Fruit fly (Drosophila melanogaster) whole organism, wandering third instar larva: ENCODE results near the gene parvin.

ENCODE experiments used
- Abd-B ChIP-seq: fragments of >200 bp; optimal IDR thresholded peaks from 2 replicates; lab custom pipeline; 2017; ENCODE audit warnings: missing biosample characterization, missing genetic modification characterization
- CG32264 ChIP-seq: fragments of 200-800 bp; sonication (Bioruptor generic); optimal IDR thresholded peaks from 2 replicates; lab custom pipeline; 2016; ENCODE audit warnings: missing biosample characterization, missing genetic modification characterization
- CG9705 ChIP-seq: fragments of 200-800 bp; sonication (Bioruptor generic); optimal IDR thresholded peaks from 2 replicates; lab custom pipeline; 2018; ENCODE audit warnings: missing biosample characterization, mild to moderate bottlenecking, missing genetic modification characterization
- CrebA ChIP-seq: fragments of 200-800 bp; sonication (Bioruptor generic); optimal IDR thresholded peaks from 2 replicates; lab custom pipeline; 2016; ENCODE audit warnings: missing biosample characterization, mild to moderate bottlenecking, missing genetic modification characterization, borderline replicate concordance
- Dfd ChIP-seq: fragments of >200 bp; optimal IDR thresholded peaks from 2 replicates; lab custom pipeline; 2017; ENCODE audit warnings: missing biosample characterization, missing genetic modification characterization
- Dif ChIP-seq: fragments of 200-275, 200-300 bp; sonication (Bioruptor generic); optimal IDR thresholded peaks from 2 replicates; lab custom pipeline; 2018; ENCODE audit warnings: missing biosample characterization, missing genetic modification characterization; ENCODE audit not compliant: partially characterized antibody
- GATAd ChIP-seq: sonication (Bioruptor generic); optimal IDR thresholded peaks from 2 replicates; lab custom pipeline; 2016; ENCODE audit warnings: missing biosample characterization, missing genetic modification characterization
- HLH106 ChIP-seq: fragments of 200-800 bp; optimal IDR thresholded peaks from 3 replicates; lab custom pipeline; 2019; ENCODE audit warnings: missing biosample characterization, mild to moderate bottlenecking, missing genetic modification characterization, moderate library complexity
- Hnf4 ChIP-seq: fragments of 200-800 bp; sonication (Bioruptor generic); optimal IDR thresholded peaks from 2 replicates; lab custom pipeline; 2016; ENCODE audit warnings: missing biosample characterization, mild to moderate bottlenecking, missing genetic modification characterization
- Hr78 ChIP-seq: fragments of >200 bp; optimal IDR thresholded peaks from 2 replicates; lab custom pipeline; 2017; ENCODE audit warnings: missing biosample characterization, missing genetic modification characterization
- Hr83 ChIP-seq: fragments of 200-300 bp; sonication (Bioruptor generic); optimal IDR thresholded peaks from 2 replicates; lab custom pipeline; 2016; ENCODE audit warnings: missing biosample characterization, mild to moderate bottlenecking, missing genetic modification characterization, moderate library complexity; ENCODE audit not compliant: poor library complexity, severe bottlenecking
- Jra ChIP-seq: sonication (Bioruptor generic); optimal IDR thresholded peaks from 2 replicates; lab custom pipeline; 2016; ENCODE audit warnings: missing biosample characterization, missing genetic modification characterization
- Mio ChIP-seq: sonication (Bioruptor generic); optimal IDR thresholded peaks from 2 replicates; lab custom pipeline; 2016; ENCODE audit warnings: missing biosample characterization, missing genetic modification characterization
- Myc ChIP-seq: fragments of >200 bp; optimal IDR thresholded peaks from 2 replicates; lab custom pipeline; 2017
- N ChIP-seq: fragments of >200 bp; optimal IDR thresholded peaks from 2 replicates; lab custom pipeline; 2018; ENCODE audit warnings: missing biosample characterization, missing external identifiers, missing genetic modification characterization
- OdsH ChIP-seq: fragments of 200-800 bp; sonication (Bioruptor generic); optimal IDR thresholded peaks from 2 replicates; lab custom pipeline; 2016; ENCODE audit warnings: missing biosample characterization, mild to moderate bottlenecking, missing genetic modification characterization
- Rel ChIP-seq, 2 experiments: fragments of 200-800 bp; sonication (Bioruptor generic) in 1 of 2; optimal IDR thresholded peaks; 2 replicates in 1 of 2; 3 replicates in 1 of 2; lab custom pipeline; 2016 to 2019; ENCODE audit warnings: mild to moderate bottlenecking in 2 of 2, missing biosample characterization in 2 of 2, missing genetic modification characterization in 2 of 2, moderate library complexity in 1 of 2
- Sp1 ChIP-seq: fragments of 200-800 bp; sonication (Bioruptor generic); optimal IDR thresholded peaks from 3 replicates; lab custom pipeline; 2019; ENCODE audit warnings: missing biosample characterization, mild to moderate bottlenecking, missing genetic modification characterization, moderate library complexity
- Vsx2 ChIP-seq: fragments of 200-300, 225-300 bp; sonication (Bioruptor generic); optimal IDR thresholded peaks from 2 replicates; lab custom pipeline; 2018; ENCODE audit warnings: missing biosample characterization, missing genetic modification characterization; ENCODE audit not compliant: partially characterized antibody
- br ChIP-seq: fragments of 200-800 bp; sonication (Bioruptor generic); optimal IDR thresholded peaks from 2 replicates; lab custom pipeline; 2016; ENCODE audit warnings: missing biosample characterization, missing genetic modification characterization
- brk ChIP-seq: fragments of 200-800 bp; sonication (Bioruptor generic); optimal IDR thresholded peaks from 2 replicates; lab custom pipeline; 2016; ENCODE audit warnings: missing biosample characterization, mild to moderate bottlenecking, missing genetic modification characterization
- dl ChIP-seq, 2 experiments: fragments of 175-275, 200-275 bp in 1 of 2; fragments of 200-275 bp in 1 of 2; sonication (Bioruptor generic); optimal IDR thresholded peaks; lab custom pipeline; 2018; ENCODE audit warnings: mild to moderate bottlenecking in 2 of 2, missing biosample characterization in 2 of 2, missing genetic modification characterization in 2 of 2, moderate library complexity in 2 of 2; ENCODE audit not compliant: partially characterized antibody in 2 of 2, insufficient read depth in 1 of 2
- dsf ChIP-seq: sonication (Bioruptor generic); optimal IDR thresholded peaks from 2 replicates; lab custom pipeline; 2016; ENCODE audit warnings: missing biosample characterization, missing genetic modification characterization, borderline replicate concordance
- ey ChIP-seq: fragments of 200-800 bp; sonication (Bioruptor generic); optimal IDR thresholded peaks from 2 replicates; lab custom pipeline; 2016; ENCODE audit warnings: missing biosample characterization, missing genetic modification characterization
- foxo ChIP-seq, 2 experiments: fragments of 200-800 bp; sonication (Bioruptor generic); optimal IDR thresholded peaks; 2 replicates in 1 of 2; 3 replicates in 1 of 2; lab custom pipeline; 2016 to 2017; ENCODE audit warnings: missing biosample characterization in 2 of 2, missing genetic modification characterization in 2 of 2
- fru ChIP-seq: fragments of 200-800 bp; sonication (Bioruptor generic); optimal IDR thresholded peaks from 3 replicates; lab custom pipeline; 2016; ENCODE audit warnings: missing biosample characterization, mild to moderate bottlenecking, missing genetic modification characterization
- h ChIP-seq: fragments of 200-800 bp; sonication (Bioruptor generic); optimal IDR thresholded peaks from 3 replicates; lab custom pipeline; 2016; ENCODE audit warnings: missing biosample characterization, mild to moderate bottlenecking, missing genetic modification characterization
- jim ChIP-seq: fragments of 175-275, 200-325 bp; sonication (Bioruptor generic); optimal IDR thresholded peaks from 2 replicates; lab custom pipeline; 2016; ENCODE audit warnings: missing biosample characterization, mild to moderate bottlenecking, missing genetic modification characterization
- lola ChIP-seq: fragments of >200 bp; optimal IDR thresholded peaks from 2 replicates; lab custom pipeline; 2017; ENCODE audit warnings: missing biosample characterization, missing genetic modification characterization
- pan ChIP-seq: fragments of >200 bp; optimal IDR thresholded peaks from 2 replicates; lab custom pipeline; 2017
- psq ChIP-seq: fragments of 200-800 bp; sonication (Bioruptor generic); optimal IDR thresholded peaks from 3 replicates; lab custom pipeline; 2017; ENCODE audit warnings: missing biosample characterization, mild to moderate bottlenecking, missing genetic modification characterization, moderate library complexity
- rgr ChIP-seq: fragments of 200-800 bp; sonication (Bioruptor generic); optimal IDR thresholded peaks from 3 replicates; lab custom pipeline; 2016; ENCODE audit warnings: missing biosample characterization, mild to moderate bottlenecking, missing genetic modification characterization
- sage ChIP-seq: fragments of 200-800 bp; sonication (Bioruptor generic); optimal IDR thresholded peaks from 2 replicates; lab custom pipeline; 2016; ENCODE audit warnings: missing biosample characterization, mild to moderate bottlenecking, missing genetic modification characterization
- sv ChIP-seq: fragments of 200-800 bp; sonication (Bioruptor generic); optimal IDR thresholded peaks from 3 replicates; lab custom pipeline; 2016; ENCODE audit warnings: missing biosample characterization, missing genetic modification characterization
- tai ChIP-seq: sonication (Bioruptor generic); optimal IDR thresholded peaks from 2 replicates; lab custom pipeline; 2016; ENCODE audit warnings: missing biosample characterization, missing genetic modification characterization
- usp ChIP-seq: fragments of >200 bp; optimal IDR thresholded peaks from 2 replicates; lab custom pipeline; 2017; ENCODE audit warnings: missing biosample characterization, missing genetic modification characterization

parvin gene

DNA sequence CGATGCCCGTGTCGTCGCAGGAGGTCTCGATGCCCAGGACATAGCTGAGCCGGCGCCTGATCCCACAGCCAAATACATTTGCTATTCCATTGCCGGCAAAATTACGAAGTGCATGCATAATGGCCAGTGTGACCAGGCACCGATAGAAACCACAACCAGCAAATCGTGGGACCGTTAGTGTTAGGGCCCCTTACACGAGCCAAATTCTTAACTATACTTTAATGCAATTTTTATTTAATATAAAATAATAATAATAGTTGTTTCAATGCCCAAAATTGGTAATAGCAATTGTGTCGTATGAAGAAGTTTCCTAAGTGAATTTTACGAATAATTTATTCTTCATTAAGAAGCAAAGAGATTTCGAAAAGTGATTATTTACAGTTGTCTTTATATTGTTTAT is 44.2 kb upstream of the parvin start, which contains the start of gene Tcs4:
Tcs4 (minus strand) TSS at position 145 of the 400 bp plus-strand sequence.
- TF ChIP-seq OdsH (GFP tag; lab: Kevin White, UChicago) (no peak), dl (GFP tag; optimal IDR thresholded peaks at IDR 0.05; lab: Kevin White, UChicago; ENCODE audit: insufficient read depth in 1 of 2, partially characterized antibody in 2 of 2) (peak in 1 of 2 experiments; percentile 4), Sp1 (peak; percentile 0), CG9705 (GFP tag; lab: Kevin White, UChicago) (no peak), tai (no peak), HLH106 (tag; lab: Kevin White, UChicago) (peak; percentile 29), Dif (GFP tag; lab: Kevin White, UChicago) (peak; percentile 97), CG32264 (no peak), rgr (GFP tag; lab: Kevin White, UChicago) (peak; percentile 18)

dm6 chrX:19704083-19704482 is 41.8 kb upstream of the parvin start, which contains the start of the genes CG14230 and CG14232:
Gene CG14230, plus strand, starts transcription at chrX:19704176.
Gene CG14232, minus strand, starts transcription at chrX:19704259.
- no peak for TF ChIP-seq pan (lab: Kevin White, UChicago)
- TF ChIP-seq HLH106 (tag; lab: Kevin White, UChicago): no peak
- TF ChIP-seq Myc (lab: Kevin White, UChicago): peak; percentile 35
- no peak for TF ChIP-seq Dfd
- no peak for TF ChIP-seq sage (GFP tag; lab: Kevin White, UChicago)
- TF ChIP-seq Sp1: peak; percentile 5
- TF ChIP-seq Hnf4 (GFP tag; lab: Kevin White, UChicago): no peak
- no peak for TF ChIP-seq dsf (GFP tag; lab: Kevin White, UChicago)
- no peak for TF ChIP-seq brk (GFP tag; lab: Kevin White, UChicago)
- no peak for TF ChIP-seq foxo (GFP tag; optimal IDR thresholded peaks at IDR 0.05; lab: Kevin White, UChicago)
- no peak for TF ChIP-seq Hr78 (GFP tag; lab: Kevin White, UChicago)
- no peak for TF ChIP-seq CrebA (GFP tag; lab: Kevin White, UChicago)
- no peak for TF ChIP-seq GATAd (GFP tag; lab: Kevin White, UChicago)
- no peak for TF ChIP-seq psq (GFP tag; lab: Kevin White, UChicago)
- no peak for TF ChIP-seq br
- TF ChIP-seq jim: no peak
- no peak for TF ChIP-seq CG9705 (GFP tag; lab: Kevin White, UChicago)
- TF ChIP-seq usp (GFP tag; lab: Kevin White, UChicago): no peak
- peak; percentile 52 for TF ChIP-seq fru (GFP tag; lab: Kevin White, UChicago)
- no peak for TF ChIP-seq OdsH (GFP tag; lab: Kevin White, UChicago)
- no peak for TF ChIP-seq N (GFP tag; lab: Kevin White, UChicago)
- no peak for TF ChIP-seq Rel (GFP tag; optimal IDR thresholded peaks at IDR 0.05; lab: Kevin White, UChicago)
- peak; percentile 81 for TF ChIP-seq Rel (tag; optimal IDR thresholded peaks at IDR 0.05; lab: Kevin White, UChicago)
- TF ChIP-seq dl (GFP tag; optimal IDR thresholded peaks at IDR 0.05; lab: Kevin White, UChicago; ENCODE audit: insufficient read depth in 1 of 2, partially characterized antibody in 2 of 2): no peak
- TF ChIP-seq Dif (GFP tag; lab: Kevin White, UChicago): no peak
- peak; percentile 23 for TF ChIP-seq rgr (GFP tag; lab: Kevin White, UChicago)
- TF ChIP-seq sv (GFP tag; lab: Kevin White, UChicago): no peak
- TF ChIP-seq Abd-B (GFP tag; lab: Kevin White, UChicago): no peak
- TF ChIP-seq Mio (GFP tag; lab: Kevin White, UChicago): no peak
- TF ChIP-seq Vsx2 (GFP tag; lab: Kevin White, UChicago): no peak
- no peak for TF ChIP-seq lola (GFP tag; lab: Kevin White, UChicago)
- no peak for TF ChIP-seq Hr83
- no peak for TF ChIP-seq h (GFP tag; lab: Kevin White, UChicago)
- TF ChIP-seq CG32264: no peak
- TF ChIP-seq tai: no peak
- no peak for TF ChIP-seq Jra
- TF ChIP-seq ey: no peak
- TF ChIP-seq, all 38 proteins: peak for 5

dm6 chrX:19711936-19712335 is 33.9 kb upstream of the parvin start:
- no peak for TF ChIP-seq Sp1
- TF ChIP-seq Mio (GFP tag; lab: Kevin White, UChicago): no peak
- TF ChIP-seq lola (GFP tag; lab: Kevin White, UChicago): no peak
- TF ChIP-seq N (GFP tag; lab: Kevin White, UChicago): no peak
- TF ChIP-seq ey: no peak
- TF ChIP-seq sv (GFP tag; lab: Kevin White, UChicago): no peak
- no peak for TF ChIP-seq pan (lab: Kevin White, UChicago)
- no peak for TF ChIP-seq brk (GFP tag; lab: Kevin White, UChicago)
- no peak for TF ChIP-seq Myc (lab: Kevin White, UChicago)
- TF ChIP-seq dsf (GFP tag; lab: Kevin White, UChicago): no peak
- no peak for TF ChIP-seq rgr (GFP tag; lab: Kevin White, UChicago)
- TF ChIP-seq psq (GFP tag; lab: Kevin White, UChicago): no peak
- no peak for TF ChIP-seq Vsx2 (GFP tag; lab: Kevin White, UChicago)
- no peak for TF ChIP-seq Hr78 (GFP tag; lab: Kevin White, UChicago)
